Worm (Caenorhabditis elegans): ENCODE measurements around the gene mig-2.

Gene mig-2

ce11 chrX:11537240-11537764 is 11.1 kb upstream of the mig-2 start, which contains the start of gene gcp-2.2:
Gene gcp-2.2 (plus strand): TSS chrX:11537714.
- no peak for TF ChIP-seq unc-62 (GFP tag; optimal IDR thresholded peaks at IDR 0.05)

- no peak for TF ChIP-seq unc-62 (GFP tag; optimal IDR thresholded peaks at IDR 0.05)
These were observed 6.7 kb upstream of the mig-2 start for ce11 chrX:11541690-11542089.

ce11 chrX:11546445-11547275 is 1.7 kb upstream of the mig-2 start, which contains the start of gene selt-1.1:
Gene selt-1.1 (minus strand): TSS chrX:11546495.
- TF ChIP-seq unc-62 (GFP tag; optimal IDR thresholded peaks at IDR 0.05): no peak

- TF ChIP-seq unc-62 (GFP tag; optimal IDR thresholded peaks at IDR 0.05): no peak
These were observed 875 bp upstream of the mig-2 start for ce11 chrX:11547442-11548023.

- no peak for TF ChIP-seq unc-62 (GFP tag; optimal IDR thresholded peaks at IDR 0.05)
These were observed 3.4 kb downstream of the mig-2 start for ce11 chrX:11551808-11552207.

ce11 chrX:11552879-11553278 is 4.5 kb downstream of the mig-2 start:
- TF ChIP-seq unc-62 (GFP tag; optimal IDR thresholded peaks at IDR 0.05): no peak

- TF ChIP-seq unc-62 (GFP tag; optimal IDR thresholded peaks at IDR 0.05): no peak
These were observed 6.1 kb downstream of the mig-2 start for ce11 chrX:11554522-11554921.

ce11 chrX:11555046-11555445 is 6.6 kb downstream of the mig-2 start:
- no peak for TF ChIP-seq unc-62 (GFP tag; optimal IDR thresholded peaks at IDR 0.05)

- TF ChIP-seq unc-62 (GFP tag; optimal IDR thresholded peaks at IDR 0.05): no peak
These were observed 7.2 kb downstream of the mig-2 start for ce11 chrX:11555527-11556137.

- no peak for TF ChIP-seq unc-62 (GFP tag; optimal IDR thresholded peaks at IDR 0.05)
These were observed 7.9 kb downstream of the mig-2 start, which contains the start of gene C35C5.10 for ce11 chrX:11556194-11556739. Gene C35C5.10 (plus strand): TSS chrX:11556244.

ce11 chrX:11558156-11558555 is 9.7 kb downstream of the mig-2 start:
- TF ChIP-seq unc-62 (GFP tag; optimal IDR thresholded peaks at IDR 0.05): no peak

- TF ChIP-seq unc-62 (GFP tag; optimal IDR thresholded peaks at IDR 0.05): no peak
These were observed 11.7 kb downstream of the mig-2 start for ce11 chrX:11560076-11560475.

- TF ChIP-seq unc-62 (GFP tag; optimal IDR thresholded peaks at IDR 0.05): no peak
These were observed 12.2 kb downstream of the mig-2 start, which contains the start of gene lev-8 for ce11 chrX:11560615-11561014. Gene lev-8 (plus strand): TSS chrX:11560915.

ce11 chrX:11563663-11564062 is 15.3 kb downstream of the mig-2 start, which contains the start of gene trpp-9:
Gene trpp-9 (plus strand): TSS chrX:11563923.
- TF ChIP-seq unc-62 (GFP tag; optimal IDR thresholded peaks at IDR 0.05): no peak

- TF ChIP-seq unc-62 (GFP tag; optimal IDR thresholded peaks at IDR 0.05): no peak
These were observed 21.4 kb downstream of the mig-2 start for ce11 chrX:11569744-11570359.

ce11 chrX:11571714-11572113 is 23.3 kb downstream of the mig-2 start:
- TF ChIP-seq unc-62 (GFP tag; optimal IDR thresholded peaks at IDR 0.05): no peak
